Worm (Caenorhabditis elegans) whole organism, late embryonic: ENCODE results near the gene spat-2.
A peak's percentile ranks its signal among the peaks of the same experiment; 100 is the strongest.

Source experiments
- C08G9.2 ChIP-seq: sonication (generic microtip); optimal IDR thresholded peaks from 2 replicates; lab custom pipeline; 2016; ENCODE audit warnings: mild to moderate bottlenecking, missing genetic modification characterization, moderate library complexity, missing compliant biosample characterization
- C38D4.7 ChIP-seq: fragments of 200-800 bp; sonication (Bioruptor generic); optimal IDR thresholded peaks from 2 replicates; lab custom pipeline; 2018; ENCODE audit warnings: mild to moderate bottlenecking, missing genetic modification characterization, moderate library complexity, missing compliant biosample characterization
- F13H6.1 ChIP-seq: sonication (generic microtip); optimal IDR thresholded peaks from 2 replicates; lab custom pipeline; 2016; ENCODE audit warnings: missing genetic modification characterization, missing compliant biosample characterization
- K02D7.2 ChIP-seq: sonication (generic microtip); optimal IDR thresholded peaks from 2 replicates; lab custom pipeline; 2017; ENCODE audit warnings: mild to moderate bottlenecking, missing genetic modification characterization, missing compliant biosample characterization
- T23F11.4 ChIP-seq: fragments of 200-800 bp; sonication (Bioruptor generic); optimal IDR thresholded peaks from 2 replicates; lab custom pipeline; 2018; ENCODE audit warnings: mild to moderate bottlenecking, missing genetic modification characterization, missing compliant biosample characterization
- Y22D7AL.16 ChIP-seq: sonication (generic microtip); optimal IDR thresholded peaks from 2 replicates; lab custom pipeline; 2016; ENCODE audit warnings: missing genetic modification characterization, missing compliant biosample characterization
- ahr-1 ChIP-seq: sonication (generic microtip); optimal IDR thresholded peaks from 2 replicates; lab custom pipeline; 2016; ENCODE audit warnings: missing genetic modification characterization, missing compliant biosample characterization
- ama-1 ChIP-seq: fragments of 150-350 bp; optimal IDR thresholded peaks from 2 replicates; lab custom pipeline; 2014
- ceh-14 ChIP-seq: sonication (generic microtip); optimal IDR thresholded peaks from 2 replicates; lab custom pipeline; 2016; ENCODE audit warnings: missing genotype, missing genetic modification characterization, missing compliant biosample characterization
- ceh-19 ChIP-seq: fragments of 200-800 bp; sonication (Bioruptor generic); optimal IDR thresholded peaks from 2 replicates; lab custom pipeline; 2018; ENCODE audit warnings: mild to moderate bottlenecking, missing genetic modification characterization, missing compliant biosample characterization
- ceh-2 ChIP-seq: sonication (generic microtip); optimal IDR thresholded peaks from 2 replicates; lab custom pipeline; 2016; ENCODE audit warnings: missing genotype, missing genetic modification characterization, missing compliant biosample characterization
- ceh-22 ChIP-seq: sonication (generic microtip); optimal IDR thresholded peaks from 2 replicates; lab custom pipeline; 2017; ENCODE audit warnings: missing biosample characterization, missing genetic modification characterization
- ceh-30 ChIP-seq: fragments of 150-350 bp; optimal IDR thresholded peaks from 2 replicates; lab custom pipeline; 2014; ENCODE audit warnings: missing biosample characterization, missing genetic modification characterization
- ceh-34 ChIP-seq: sonication (generic microtip); optimal IDR thresholded peaks from 2 replicates; lab custom pipeline; 2016; ENCODE audit warnings: mild to moderate bottlenecking, missing genetic modification characterization, missing compliant biosample characterization
- ceh-45 ChIP-seq: fragments of 200-800 bp; sonication (Bioruptor generic); IDR thresholded peaks from 2 replicates; pipeline ENCODE4 v1.3.6; 2022; ENCODE audit warnings: missing genetic modification reagents, missing genetic modification characterization, missing compliant biosample characterization
- ceh-9 ChIP-seq: sonication (generic microtip); optimal IDR thresholded peaks from 2 replicates; lab custom pipeline; 2016; ENCODE audit warnings: mild to moderate bottlenecking, missing genetic modification characterization, inconsistent platforms, missing compliant biosample characterization
- che-1 ChIP-seq: sonication (generic microtip); optimal IDR thresholded peaks from 2 replicates; lab custom pipeline; 2016; ENCODE audit warnings: mild to moderate bottlenecking, missing genetic modification characterization, missing compliant biosample characterization
- dmd-4 ChIP-seq: sonication (generic microtip); optimal IDR thresholded peaks from 2 replicates; lab custom pipeline; 2016; ENCODE audit warnings: borderline replicate concordance, missing genetic modification characterization, missing compliant biosample characterization
- dve-1 ChIP-seq: sonication (generic microtip); optimal IDR thresholded peaks from 2 replicates; lab custom pipeline; 2017; ENCODE audit warnings: antibody characterized with exemption, mild to moderate bottlenecking, missing genetic modification characterization, missing compliant biosample characterization
- elt-2 ChIP-seq: sonication (generic microtip); optimal IDR thresholded peaks from 2 replicates; lab custom pipeline; 2016; ENCODE audit warnings: missing genetic modification reagents, missing genetic modification characterization, missing compliant biosample characterization
- elt-4 ChIP-seq: sonication (generic microtip); optimal IDR thresholded peaks from 2 replicates; lab custom pipeline; 2016; ENCODE audit warnings: missing genetic modification characterization, missing compliant biosample characterization
- ets-4 ChIP-seq: sonication (generic microtip); optimal IDR thresholded peaks from 2 replicates; lab custom pipeline; 2016; ENCODE audit warnings: missing genetic modification characterization, missing compliant biosample characterization
- eyg-1 ChIP-seq: sonication (generic microtip); optimal IDR thresholded peaks from 2 replicates; lab custom pipeline; 2016; ENCODE audit warnings: missing genotype, missing genetic modification characterization, missing compliant biosample characterization
- fax-1 ChIP-seq: sonication (generic microtip); optimal IDR thresholded peaks from 2 replicates; lab custom pipeline; 2016; ENCODE audit warnings: missing genotype, missing genetic modification characterization, missing compliant biosample characterization
- fkh-6 ChIP-seq: sonication (generic microtip); optimal IDR thresholded peaks from 2 replicates; lab custom pipeline; 2016; ENCODE audit warnings: missing genetic modification characterization, missing compliant biosample characterization
- gmeb-2 ChIP-seq: sonication (generic microtip); optimal IDR thresholded peaks from 2 replicates; lab custom pipeline; 2016; ENCODE audit warnings: missing genetic modification characterization, inconsistent platforms, missing compliant biosample characterization
- hlh-13 ChIP-seq: fragments of 200-800 bp; sonication (Bioruptor generic); optimal IDR thresholded peaks from 2 replicates; lab custom pipeline; 2018; ENCODE audit warnings: mild to moderate bottlenecking, missing genetic modification characterization, missing compliant biosample characterization
- hlh-15 ChIP-seq: sonication (generic microtip); optimal IDR thresholded peaks from 2 replicates; lab custom pipeline; 2016; ENCODE audit warnings: missing genetic modification characterization, missing compliant biosample characterization
- hlh-30 ChIP-seq: sonication (generic microtip); optimal IDR thresholded peaks from 2 replicates; lab custom pipeline; 2017; ENCODE audit warnings: antibody characterized with exemption, missing genetic modification characterization, missing compliant biosample characterization; ENCODE audit not compliant: insufficient read depth
- hlh-6 ChIP-seq: sonication (generic microtip); optimal IDR thresholded peaks from 2 replicates; lab custom pipeline; 2016; ENCODE audit warnings: missing genotype, missing genetic modification characterization, missing compliant biosample characterization
- hlh-8 ChIP-seq: sonication (generic microtip); optimal IDR thresholded peaks from 2 replicates; lab custom pipeline; 2016; ENCODE audit warnings: missing genotype, missing genetic modification characterization, missing compliant biosample characterization
- lim-6 ChIP-seq: sonication (generic microtip); optimal IDR thresholded peaks from 2 replicates; lab custom pipeline; 2016; ENCODE audit warnings: missing genetic modification characterization, missing compliant biosample characterization
- lin-11 ChIP-seq: fragments of 200-800 bp; sonication (Bioruptor generic); optimal IDR thresholded peaks from 2 replicates; lab custom pipeline; 2018; ENCODE audit warnings: mild to moderate bottlenecking, missing genetic modification characterization, missing compliant biosample characterization
- nfya-1 ChIP-seq: sonication (generic microtip); optimal IDR thresholded peaks from 2 replicates; lab custom pipeline; 2017; ENCODE audit warnings: missing genetic modification characterization, mild to moderate bottlenecking, missing compliant biosample characterization, antibody characterized with exemption, moderate library complexity
- nhr-11 ChIP-seq: fragments of 150-350 bp; optimal IDR thresholded peaks from 2 replicates; lab custom pipeline; 2014; ENCODE audit warnings: missing biosample characterization, missing genetic modification characterization
- nhr-232 ChIP-seq: sonication (generic microtip); optimal IDR thresholded peaks from 2 replicates; lab custom pipeline; 2016; ENCODE audit warnings: missing genetic modification characterization, missing compliant biosample characterization
- npax-4 ChIP-seq: sonication (generic microtip); optimal IDR thresholded peaks from 2 replicates; lab custom pipeline; 2016; ENCODE audit warnings: missing genetic modification characterization, missing compliant biosample characterization
- odd-2 ChIP-seq: sonication (generic microtip); optimal IDR thresholded peaks from 2 replicates; lab custom pipeline; 2017; ENCODE audit warnings: antibody characterized with exemption, mild to moderate bottlenecking, missing genetic modification characterization, missing compliant biosample characterization
- pat-9 ChIP-seq: fragments of 200-800 bp; sonication (Bioruptor generic); optimal IDR thresholded peaks from 2 replicates; lab custom pipeline; 2018; ENCODE audit warnings: mild to moderate bottlenecking, missing genetic modification characterization, moderate library complexity, missing compliant biosample characterization
- pax-1 ChIP-seq: fragments of 150-350 bp; optimal IDR thresholded peaks from 2 replicates; lab custom pipeline; 2014; ENCODE audit warnings: missing biosample characterization, missing genetic modification characterization
- pha-4 ChIP-seq: fragments of 150-350 bp; optimal IDR thresholded peaks from 2 replicates; lab custom pipeline; 2018; ENCODE audit warnings: missing biosample characterization, missing genetic modification reagents, missing genetic modification characterization
- pros-1 ChIP-seq: fragments of 150-350 bp; optimal IDR thresholded peaks from 2 replicates; lab custom pipeline; 2014; ENCODE audit warnings: missing biosample characterization, missing genetic modification reagents, missing genetic modification characterization
- rnt-1 ChIP-seq: sonication (generic microtip); optimal IDR thresholded peaks from 2 replicates; lab custom pipeline; 2016; ENCODE audit warnings: missing genetic modification characterization, missing compliant biosample characterization
- sdc-2 ChIP-seq: sonication (generic microtip); optimal IDR thresholded peaks from 2 replicates; lab custom pipeline; 2016; ENCODE audit warnings: missing genotype, missing genetic modification characterization, missing compliant biosample characterization
- sox-2 ChIP-seq: fragments of 200-800 bp; sonication (Bioruptor generic); IDR thresholded peaks from 2 replicates; pipeline ENCODE4 v1.3.6; 2022; ENCODE audit warnings: missing genetic modification reagents, missing genetic modification characterization, missing compliant biosample characterization
- sox-4 ChIP-seq: sonication (generic microtip); optimal IDR thresholded peaks from 2 replicates; lab custom pipeline; 2017; ENCODE audit warnings: mild to moderate bottlenecking, missing genetic modification characterization, inconsistent platforms, missing compliant biosample characterization
- syd-9 ChIP-seq: sonication (generic microtip); optimal IDR thresholded peaks from 2 replicates; lab custom pipeline; 2016; ENCODE audit warnings: mild to moderate bottlenecking, missing genetic modification characterization, moderate library complexity, missing compliant biosample characterization
- tbx-2 ChIP-seq: sonication (generic microtip); optimal IDR thresholded peaks from 2 replicates; lab custom pipeline; 2016; ENCODE audit warnings: missing genetic modification characterization, missing compliant biosample characterization
- tbx-7 ChIP-seq: sonication (generic microtip); optimal IDR thresholded peaks from 2 replicates; lab custom pipeline; 2016; ENCODE audit warnings: missing genotype, missing genetic modification characterization, missing compliant biosample characterization
- ttx-3 ChIP-seq: sonication (generic microtip); optimal IDR thresholded peaks from 2 replicates; lab custom pipeline; 2016; ENCODE audit warnings: missing genetic modification reagents, missing genetic modification characterization, missing compliant biosample characterization
- unc-42 ChIP-seq: sonication (generic microtip); optimal IDR thresholded peaks from 2 replicates; lab custom pipeline; 2016; ENCODE audit warnings: missing genotype, missing genetic modification characterization, missing compliant biosample characterization
- unc-55 ChIP-seq: sonication (generic microtip); optimal IDR thresholded peaks from 2 replicates; lab custom pipeline; 2017; ENCODE audit warnings: missing biosample characterization, missing genetic modification reagents, missing genetic modification characterization
- unc-86 ChIP-seq: sonication (generic microtip); optimal IDR thresholded peaks from 2 replicates; lab custom pipeline; 2016; ENCODE audit warnings: missing genetic modification characterization, missing compliant biosample characterization
- zip-5 ChIP-seq: sonication (generic microtip); optimal IDR thresholded peaks from 2 replicates; lab custom pipeline; 2016; ENCODE audit warnings: missing genetic modification characterization, missing compliant biosample characterization
- ztf-16 ChIP-seq: sonication (generic microtip); optimal IDR thresholded peaks from 2 replicates; lab custom pipeline; 2017; ENCODE audit warnings: missing genetic modification characterization, missing compliant biosample characterization

Gene spat-2

ce11 chrIII:11110756-11111155, 74.0 kb downstream of the spat-2 start:
- no peak for TF ChIP-seq rnt-1
- TF ChIP-seq fax-1 (tag; lab: Kevin White, UChicago): no peak
- no peak for TF ChIP-seq lin-11 (tag; lab: Kevin White, UChicago)
- no peak for TF ChIP-seq ceh-45
- no peak for TF ChIP-seq ceh-19 (GFP tag; lab: Kevin White, UChicago)
- TF ChIP-seq pat-9 (tag; lab: Kevin White, UChicago): no peak
- TF ChIP-seq odd-2 (tag; lab: Kevin White, UChicago): no peak
- TF ChIP-seq dmd-4 (tag; lab: Kevin White, UChicago): no peak
- no peak for TF ChIP-seq ceh-2
- TF ChIP-seq hlh-15 (tag; lab: Kevin White, UChicago): no peak
- TF ChIP-seq npax-4 (tag; lab: Kevin White, UChicago): no peak
- TF ChIP-seq unc-42 (tag; lab: Kevin White, UChicago): peak; percentile 1
- TF ChIP-seq K02D7.2: no peak
- TF ChIP-seq pax-1 (tag; lab: Kevin White, UChicago): no peak
- TF ChIP-seq sdc-2 (tag; lab: Kevin White, UChicago): no peak
- TF ChIP-seq gmeb-2 (tag; lab: Kevin White, UChicago): no peak
- no peak for TF ChIP-seq unc-55 (GFP tag; lab: Kevin White, UChicago)
- no peak for TF ChIP-seq pha-4 (tag; lab: Kevin White, UChicago)
- TF ChIP-seq hlh-30: no peak
- no peak for TF ChIP-seq nhr-232 (tag; lab: Kevin White, UChicago)
- TF ChIP-seq unc-86: peak; percentile 13
- no peak for TF ChIP-seq elt-2 (tag; lab: Kevin White, UChicago)
- no peak for TF ChIP-seq lim-6
- no peak for TF ChIP-seq nhr-11 (tag; lab: Kevin White, UChicago)
- TF ChIP-seq tbx-2 (tag; lab: Kevin White, UChicago): peak; percentile 5
- no peak for TF ChIP-seq elt-4
- peak; percentile 10 for TF ChIP-seq ztf-16 (tag; lab: Kevin White, UChicago)
- TF ChIP-seq Y22D7AL.16: no peak
- TF ChIP-seq sox-2 (GFP tag; lab: Robert Waterston, UW): no peak
- no peak for TF ChIP-seq tbx-7 (tag; lab: Kevin White, UChicago)
- TF ChIP-seq ceh-22 (tag; lab: Kevin White, UChicago): no peak
- no peak for TF ChIP-seq ahr-1 (tag; lab: Kevin White, UChicago)
- TF ChIP-seq eyg-1 (tag; lab: Kevin White, UChicago): no peak
- no peak for TF ChIP-seq F13H6.1 (tag; lab: Kevin White, UChicago)
- no peak for TF ChIP-seq pros-1 (tag; lab: Kevin White, UChicago)
- TF ChIP-seq syd-9: no peak
- peak; percentile 9 for TF ChIP-seq ceh-34 (tag; lab: Kevin White, UChicago)
- TF ChIP-seq nfya-1: peak; percentile 17
- no peak for TF ChIP-seq sox-4 (tag; lab: Kevin White, UChicago)
- TF ChIP-seq hlh-13: no peak
- TF ChIP-seq hlh-6 (tag; lab: Kevin White, UChicago): no peak
- TF ChIP-seq ceh-30: no peak
- no peak for TF ChIP-seq ets-4 (tag; lab: Kevin White, UChicago)
- TF ChIP-seq dve-1 (tag; lab: Kevin White, UChicago): no peak
- no peak for TF ChIP-seq fkh-6
- TF ChIP-seq T23F11.4 (GFP tag; lab: Kevin White, UChicago): no peak
- no peak for TF ChIP-seq zip-5 (tag; lab: Kevin White, UChicago)
- no peak for TF ChIP-seq hlh-8
- no peak for TF ChIP-seq C38D4.7 (GFP tag; lab: Kevin White, UChicago)
- TF ChIP-seq ceh-9: no peak
- no peak for TF ChIP-seq ceh-14 (tag; lab: Kevin White, UChicago)
- TF ChIP-seq ama-1: no peak
- peak; percentile 10 for TF ChIP-seq che-1 (tag; lab: Kevin White, UChicago)
- no peak for TF ChIP-seq ttx-3 (tag; lab: Kevin White, UChicago)
- TF ChIP-seq C08G9.2: peak; percentile 6
